Fruit fly (Drosophila melanogaster): Measurements from ENCODE around the gene CG12708.

CG12708 gene

DNA sequence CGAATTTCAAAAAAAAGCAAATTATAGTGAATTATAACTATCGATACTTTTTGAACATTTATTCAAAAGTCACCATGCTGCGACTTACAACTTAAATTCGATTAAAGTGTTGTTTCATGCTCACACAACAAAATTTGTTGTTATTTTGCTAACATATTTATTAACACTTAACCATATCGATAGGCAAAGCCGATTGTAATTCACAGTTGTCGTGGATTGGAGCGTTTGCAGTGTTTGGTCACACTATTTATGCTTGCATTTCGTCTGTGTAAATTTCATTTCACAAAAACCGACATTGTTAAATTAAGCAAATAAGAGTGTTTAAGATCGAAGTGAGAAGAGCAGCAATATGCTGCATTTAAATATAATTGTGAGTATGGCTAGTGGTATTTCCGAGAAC lies 37.1 kb downstream of the CG12708 start, which contains the start of gene HUWE1 (continued):
- TF ChIP-seq sqz (GFP tag; optimal IDR thresholded peaks at IDR 0.05) (no peak), Xrp1 (GFP tag; IDR thresholded peaks at IDR 0.05) (no peak), CG6791 (GFP tag; IDR thresholded peaks at IDR 0.05; ENCODE audit: partially characterized antibody) (peak; percentile 76), mirr (GFP tag; optimal IDR thresholded peaks at IDR 0.05) (no peak), CG11560 (tag; IDR thresholded peaks at IDR 0.05) (peak; percentile 49; the same call in 1 of the 3 replicates), gt (GFP tag; IDR thresholded peaks at IDR 0.05) (no peak), stwl (tag; optimal IDR thresholded peaks at IDR 0.05) (peak; percentile 87), schlank (tag; optimal IDR thresholded peaks at IDR 0.05) (no peak), her (GFP tag; optimal IDR thresholded peaks at IDR 0.05) (no peak), otp (GFP tag; IDR thresholded peaks at IDR 0.05) (no peak), esg (GFP tag; conservative IDR thresholded peaks at IDR 0.05) (no peak), abd-A (tag; optimal IDR thresholded peaks at IDR 0.05) (no peak), ERR (GFP tag; optimal IDR thresholded peaks at IDR 0.05) (no peak), CG6254 (GFP tag; optimal IDR thresholded peaks at IDR 0.05) (no peak), Hey (tag; optimal IDR thresholded peaks at IDR 0.05) (no peak), mam (GFP tag; optimal IDR thresholded peaks at IDR 0.05) (peak; percentile 30), ara (GFP tag; IDR thresholded peaks at IDR 0.05) (no peak), bsh (GFP tag; optimal IDR thresholded peaks at IDR 0.05) (no peak), CG1233 (GFP tag; optimal IDR thresholded peaks at IDR 0.05) (no peak), CG8281 (tag; optimal IDR thresholded peaks at IDR 0.05) (no peak), CG9727 (GFP tag; optimal IDR thresholded peaks at IDR 0.05) (no peak), CG33213 (GFP tag; optimal IDR thresholded peaks at IDR 0.05) (peak; percentile 48), CG7928 (GFP tag; optimal IDR thresholded peaks at IDR 0.05) (no peak), bigmax (GFP tag; optimal IDR thresholded peaks at IDR 0.05) (no peak), ash1 (GFP tag; optimal IDR thresholded peaks at IDR 0.05) (no peak), ATbp (GFP tag; optimal IDR thresholded peaks at IDR 0.05) (no peak), Abd-B (GFP tag; optimal IDR thresholded peaks at IDR 0.05) (peak; percentile 34), Scr (GFP tag; IDR thresholded peaks at IDR 0.05; ENCODE audit: partially characterized antibody) (peak; percentile 83), Mad (GFP tag; optimal IDR thresholded peaks at IDR 0.05) (no peak), nmo (GFP tag; optimal IDR thresholded peaks at IDR 0.05) (peak; percentile 68), CG5245 (GFP tag; optimal IDR thresholded peaks at IDR 0.05) (no peak), CG15479 (GFP tag; optimal IDR thresholded peaks at IDR 0.05) (no peak), Kr (GFP tag; optimal IDR thresholded peaks at IDR 0.05) (no peak), Bteb2 (GFP tag; optimal IDR thresholded peaks at IDR 0.05) (no peak), dati (GFP tag; IDR thresholded peaks at IDR 0.05) (no peak), H2.0 (GFP tag; IDR thresholded peaks at IDR 0.05) (no peak), CG9437 (GFP tag; optimal IDR thresholded peaks at IDR 0.05) (no peak), CG14667 (GFP tag; IDR thresholded peaks at IDR 0.05) (no peak), Camta (GFP tag; optimal IDR thresholded peaks at IDR 0.05) (no peak), CG3065 (GFP tag; optimal IDR thresholded peaks at IDR 0.05) (no peak), HLHmδ (GFP tag; optimal IDR thresholded peaks at IDR 0.05) (no peak), Spps (tag; optimal IDR thresholded peaks at IDR 0.05) (no peak), dmrt11E (tag; optimal IDR thresholded peaks at IDR 0.05) (no peak), tll (GFP tag; optimal IDR thresholded peaks at IDR 0.05) (peak in 1 of 2 experiments; percentile 9), dpn (GFP tag; optimal IDR thresholded peaks at IDR 0.05) (peak in 1 of 2 experiments; percentile 4), CG12236 (GFP tag; optimal IDR thresholded peaks at IDR 0.05) (no peak), chm (GFP tag; IDR thresholded peaks at IDR 0.05) (no peak), ftz-f1 (GFP tag; optimal IDR thresholded peaks at IDR 0.05) (no peak), CG17912 (GFP tag; optimal IDR thresholded peaks at IDR 0.05) (peak; percentile 17), jing (GFP tag; optimal IDR thresholded peaks at IDR 0.05) (no peak), Max (GFP tag; optimal IDR thresholded peaks at IDR 0.05) (peak; percentile 29)
